Worm (Caenorhabditis elegans) whole organism, young adult: ENCODE measurements around the gene sodh-2.

Source experiments
- F55B11.4 ChIP-seq: sonication (generic microtip); optimal IDR thresholded peaks from 2 replicates; lab custom pipeline; 2016; ENCODE audit warnings: missing compliant biosample characterization, missing genetic modification characterization, borderline replicate concordance; ENCODE audit not compliant: insufficient read depth
- die-1 ChIP-seq: sonication (generic microtip); optimal IDR thresholded peaks from 2 replicates; lab custom pipeline; 2016; ENCODE audit warnings: missing genotype, mild to moderate bottlenecking, missing genetic modification characterization, missing compliant biosample characterization
- him-1 ChIP-seq: sonication (generic microtip); optimal IDR thresholded peaks from 2 replicates; lab custom pipeline; 2016; ENCODE audit warnings: missing genotype, missing genetic modification reagents, missing genetic modification characterization, missing compliant biosample characterization
- hrde-1 ChIP-seq: sonication (generic microtip); optimal IDR thresholded peaks from 2 replicates; lab custom pipeline; 2016; ENCODE audit warnings: missing genetic modification characterization, mild to moderate bottlenecking, missing compliant biosample characterization, moderate library complexity, missing genotype, missing genetic modification reagents, borderline replicate concordance
- mcd-1 ChIP-seq: fragments of 200-800 bp; sonication (Bioruptor generic); IDR thresholded peaks from 2 replicates; pipeline ENCODE4 v1.3.6; 2022; ENCODE audit warnings: missing genetic modification reagents, missing genetic modification characterization, missing compliant biosample characterization
- rec-8 ChIP-seq, 2 experiments: sonication (generic microtip); optimal IDR thresholded peaks; 2 replicates each; lab custom pipeline; 2016; ENCODE audit warnings: mild to moderate bottlenecking in 2 of 2, missing genetic modification characterization in 2 of 2, missing genetic modification reagents in 2 of 2, missing genotype in 2 of 2, missing biosample characterization in 1 of 2, missing compliant biosample characterization in 1 of 2, moderate library complexity in 1 of 2
- tbx-9 ChIP-seq: sonication (generic microtip); optimal IDR thresholded peaks from 2 replicates; lab custom pipeline; 2016; ENCODE audit warnings: borderline replicate concordance, missing genetic modification characterization, inconsistent platforms, missing compliant biosample characterization

DNA sequence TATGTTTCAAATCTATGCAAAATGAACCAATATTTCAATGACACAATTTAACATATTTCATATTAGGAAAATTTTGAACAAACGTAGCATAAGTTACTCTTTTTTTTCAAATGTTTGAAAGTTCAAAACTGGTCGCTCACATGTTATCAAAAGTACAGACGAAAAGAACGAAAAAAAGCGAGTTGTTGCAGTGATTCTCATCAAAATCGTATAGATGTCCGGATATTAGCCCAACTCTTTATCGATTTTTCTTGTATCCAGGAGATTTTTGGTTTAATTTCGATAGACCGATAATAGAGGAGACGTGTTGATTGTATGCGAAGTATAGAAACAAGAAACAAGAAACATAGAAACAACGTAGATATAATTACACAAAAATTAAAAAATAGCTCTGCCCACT is 49.3 kb upstream of the sodh-2 start:
- no peak for TF ChIP-seq die-1
- TF ChIP-seq tbx-9 (tag; lab: Kevin White, UChicago) = no peak
- TF ChIP-seq hrde-1 = no peak
- no peak for TF ChIP-seq F55B11.4 (tag; lab: Kevin White, UChicago)
- no peak for TF ChIP-seq him-1 (tag; lab: Kevin White, UChicago)
- no peak for TF ChIP-seq mcd-1 (GFP tag; lab: Robert Waterston, UW)
- TF ChIP-seq rec-8 (tag; optimal IDR thresholded peaks at IDR 0.05; lab: Kevin White, UChicago) = no peak
